Worm (Caenorhabditis elegans) whole organism, young adult: ENCODE data around the gene srbc-21.

Experiments used
- B0261.1 ChIP-seq: sonication (generic microtip); optimal IDR thresholded peaks from 2 replicates; lab custom pipeline; 2016; ENCODE audit warnings: mild to moderate bottlenecking, missing genetic modification characterization, moderate library complexity, missing compliant biosample characterization
- F57A8.1 ChIP-seq: fragments of 200-800 bp; sonication (Bioruptor generic); optimal IDR thresholded peaks from 2 replicates; lab custom pipeline; 2018; ENCODE audit warnings: mild to moderate bottlenecking, missing genetic modification characterization, moderate library complexity, missing compliant biosample characterization
- F57C9.4 ChIP-seq: sonication (generic microtip); optimal IDR thresholded peaks from 2 replicates; lab custom pipeline; 2017; ENCODE audit warnings: mild to moderate bottlenecking, missing genetic modification characterization, missing compliant biosample characterization
- Y79H2A.3 ChIP-seq: fragments of 200-800 bp; sonication (Bioruptor generic); conservative IDR thresholded peaks from 2 replicates; pipeline ENCODE4 v1.3.6; 2022; ENCODE audit warnings: missing genetic modification reagents, missing genetic modification characterization, missing compliant biosample characterization
- ama-1 ChIP-seq, 3 experiments: fragments of 150-350 bp in 1 of 3; sonication (generic microtip) in 2 of 3; optimal IDR thresholded peaks; 2 replicates each; lab custom pipeline; 2014 to 2018; ENCODE audit warnings: missing biosample characterization in 2 of 3, missing genetic modification characterization in 2 of 3, missing genetic modification reagents in 2 of 3
- aptf-3 ChIP-seq: fragments of 200-800 bp; sonication (Bioruptor generic); IDR thresholded peaks from 2 replicates; pipeline ENCODE4 v1.3.6; 2022; ENCODE audit warnings: missing genetic modification characterization, missing compliant biosample characterization
- atf-7 ChIP-seq: sonication (generic microtip); optimal IDR thresholded peaks from 2 replicates; lab custom pipeline; 2017; ENCODE audit warnings: mild to moderate bottlenecking, missing genetic modification characterization, missing compliant biosample characterization
- athp-1 ChIP-seq: sonication (generic microtip); optimal IDR thresholded peaks from 2 replicates; lab custom pipeline; 2017; ENCODE audit warnings: mild to moderate bottlenecking, missing genetic modification characterization, missing compliant biosample characterization
- dox-1 ChIP-seq: fragments of 200-800 bp; sonication (Bioruptor generic); IDR thresholded peaks from 2 replicates; pipeline ENCODE4 v1.3.6; 2022; ENCODE audit warnings: missing genetic modification reagents, missing genetic modification characterization, missing compliant biosample characterization
- let-607 ChIP-seq, 2 experiments: fragments of 200-800 bp in 1 of 2; sonication (Bioruptor generic) in 1 of 2; sonication (generic microtip) in 1 of 2; optimal IDR thresholded peaks; 2 replicates each; lab custom pipeline; 2016 to 2018; ENCODE audit warnings: mild to moderate bottlenecking in 2 of 2, missing compliant biosample characterization in 2 of 2, missing genetic modification characterization in 2 of 2, moderate library complexity in 2 of 2, missing genotype in 1 of 2
- nhr-120 ChIP-seq: fragments of 200-800 bp; sonication (Bioruptor generic); IDR thresholded peaks from 2 replicates; pipeline ENCODE4 v1.3.6; 2022; ENCODE audit warnings: missing genetic modification characterization, missing compliant biosample characterization
- pha-4 ChIP-seq: fragments of 150-350 bp; sonication (generic microtip); optimal IDR thresholded peaks from 2 replicates; lab custom pipeline; 2014; ENCODE audit warnings: missing biosample characterization, missing genetic modification reagents, missing genetic modification characterization
- snpc-4 ChIP-seq, 5 experiments: fragments of 150-350 bp in 1 of 5; sonication (generic microtip) in 4 of 5; optimal IDR thresholded peaks; 2 replicates each; lab custom pipeline; 2014 to 2018; ENCODE audit warnings: missing genetic modification characterization in 5 of 5, missing biosample characterization in 3 of 5, antibody characterized with exemption in 2 of 5, mild to moderate bottlenecking in 2 of 5, missing compliant biosample characterization in 2 of 5, missing genotype in 2 of 5, moderate library complexity in 2 of 5, missing genetic modification reagents in 1 of 5
- unc-130 ChIP-seq: sonication (generic microtip); optimal IDR thresholded peaks from 2 replicates; lab custom pipeline; 2016; ENCODE audit warnings: missing genetic modification reagents, missing genetic modification characterization, missing compliant biosample characterization

DNA sequence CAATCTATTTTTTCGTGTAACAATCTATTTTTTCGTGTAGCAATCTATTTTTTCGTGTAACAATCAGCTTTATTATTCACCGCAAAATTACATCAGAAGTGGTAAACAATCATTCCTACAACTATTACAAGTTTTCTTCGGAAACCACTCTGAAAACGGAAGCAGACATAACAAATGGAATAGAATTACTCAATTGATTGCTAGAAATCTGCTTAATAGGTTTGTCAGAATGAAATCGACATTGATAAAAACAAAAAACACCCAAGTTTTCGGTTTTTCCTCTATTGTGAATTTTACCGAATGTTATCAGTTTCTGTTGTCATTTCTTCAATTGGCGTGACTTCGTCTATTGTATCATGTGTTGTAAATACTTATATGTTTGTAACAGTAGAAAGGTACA is 8.5 kb upstream of the srbc-21 start, which contains the start of gene srbc-20:
- TF ChIP-seq Y79H2A.3 (GFP tag; lab: Robert Waterston, UW): no peak
- no peak for TF ChIP-seq athp-1
- no peak for TF ChIP-seq unc-130 (GFP tag; lab: Kevin White, UChicago)
- TF ChIP-seq ama-1 (optimal IDR thresholded peaks at IDR 0.05; lab: Kevin White, UChicago): no peak
- no peak for TF ChIP-seq ama-1 (GFP tag; optimal IDR thresholded peaks at IDR 0.05; lab: Kevin White, UChicago)
- no peak for TF ChIP-seq let-607 (tag; optimal IDR thresholded peaks at IDR 0.05; lab: Kevin White, UChicago)
- no peak for TF ChIP-seq snpc-4 (GFP tag; optimal IDR thresholded peaks at IDR 0.05; lab: Kevin White, UChicago)
- TF ChIP-seq snpc-4 (tag; optimal IDR thresholded peaks at IDR 0.05; lab: Kevin White, UChicago): no peak
- no peak for TF ChIP-seq pha-4 (tag; lab: Kevin White, UChicago)
- no peak for TF ChIP-seq nhr-120
- TF ChIP-seq aptf-3 (GFP tag; lab: Robert Waterston, UW): no peak
- no peak for TF ChIP-seq atf-7
- TF ChIP-seq B0261.1: no peak
- TF ChIP-seq F57C9.4: no peak
- no peak for TF ChIP-seq dox-1 (GFP tag; lab: Robert Waterston, UW)
- TF ChIP-seq F57A8.1 (GFP tag; lab: Kevin White, UChicago): no peak
